Fruit fly (Drosophila melanogaster): Measurements from ENCODE around the gene papi.

The papi gene

DNA sequence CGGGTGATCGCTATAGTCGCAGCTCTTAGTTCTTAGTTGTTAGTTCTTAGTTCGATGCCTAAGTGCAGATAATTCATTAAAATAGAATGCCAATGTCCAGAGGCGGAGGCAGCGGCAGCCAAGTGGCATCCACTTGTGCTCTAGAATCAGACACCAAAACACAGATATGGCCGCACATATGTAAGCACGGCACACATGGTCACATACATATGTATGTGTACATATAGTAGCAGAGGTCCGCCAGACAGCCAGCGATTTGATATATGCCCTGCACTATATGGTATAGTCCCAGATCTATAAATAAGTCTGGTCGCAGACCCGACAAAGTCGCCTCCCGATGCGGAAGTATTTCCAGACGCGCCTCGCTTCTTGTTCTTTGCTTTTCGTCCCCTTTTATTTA lies 39.9 kb upstream of the papi start:
- TF ChIP-seq CrebA (GFP tag; optimal IDR thresholded peaks at IDR 0.05; ENCODE audit: borderline replicate concordance), result no peak

DNA sequence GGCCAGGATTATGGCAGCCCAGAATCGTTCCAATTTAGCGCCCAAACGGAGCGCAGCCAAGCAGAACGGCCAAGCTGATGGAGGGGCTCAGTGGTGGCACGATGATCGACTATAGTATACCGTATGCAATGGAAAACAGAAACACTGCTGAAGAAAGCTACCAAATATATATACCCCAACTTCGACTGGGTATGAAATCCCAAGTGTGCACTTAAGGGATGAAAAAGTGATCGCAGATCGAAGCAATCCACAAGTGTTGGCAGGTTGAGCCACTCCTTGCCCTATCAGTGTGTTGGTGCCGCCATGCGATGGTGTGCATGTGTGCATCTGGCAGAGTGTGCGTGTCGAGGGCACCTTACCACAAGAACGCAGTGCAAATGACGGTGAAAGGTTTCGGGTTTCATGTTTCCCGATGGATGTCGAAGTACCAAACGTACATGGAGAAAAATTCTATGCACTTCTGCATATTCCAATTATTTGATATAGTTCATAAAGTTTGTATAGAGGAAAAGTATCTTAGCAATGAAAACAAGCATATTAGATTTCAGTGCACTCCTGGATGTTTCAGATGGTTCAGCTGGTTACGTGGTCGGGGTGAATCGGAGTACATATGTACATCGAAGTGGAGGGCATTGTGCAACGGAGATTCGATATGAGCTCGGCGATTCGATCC lies 38.4 kb upstream of the papi start:
- TF ChIP-seq br (GFP tag; optimal IDR thresholded peaks at IDR 0.05), result peak; percentile 7
- no peak for TF ChIP-seq Hr83 (GFP tag; optimal IDR thresholded peaks at IDR 0.05; ENCODE audit: poor library complexity, severe bottlenecking)
- peak; percentile 10 for TF ChIP-seq Hnf4 (GFP tag; optimal IDR thresholded peaks at IDR 0.05)
- no peak for TF ChIP-seq ey (GFP tag; optimal IDR thresholded peaks at IDR 0.05)
- TF ChIP-seq h (GFP tag; optimal IDR thresholded peaks at IDR 0.05), result peak; percentile 20
- no peak for TF ChIP-seq N (GFP tag; optimal IDR thresholded peaks at IDR 0.05)
- TF ChIP-seq usp (GFP tag; optimal IDR thresholded peaks at IDR 0.05), result no peak
- no peak for TF ChIP-seq Abd-B (GFP tag; optimal IDR thresholded peaks at IDR 0.05)
- TF ChIP-seq Mio (GFP tag; optimal IDR thresholded peaks at IDR 0.05), result no peak
- peak; percentile 34 for TF ChIP-seq HLH106 (tag; optimal IDR thresholded peaks at IDR 0.05)
- no peak for TF ChIP-seq Jra (GFP tag; optimal IDR thresholded peaks at IDR 0.05)
- no peak for TF ChIP-seq Hr78 (GFP tag; optimal IDR thresholded peaks at IDR 0.05)
- TF ChIP-seq Rel (GFP tag; optimal IDR thresholded peaks at IDR 0.05), result no peak
- no peak for TF ChIP-seq Rel (tag; optimal IDR thresholded peaks at IDR 0.05)
- peak; percentile 31 for TF ChIP-seq sv (GFP tag; optimal IDR thresholded peaks at IDR 0.05)
- peak; percentile 64 for TF ChIP-seq woc (GFP tag; optimal IDR thresholded peaks at IDR 0.05)
- no peak for TF ChIP-seq rgr (GFP tag; optimal IDR thresholded peaks at IDR 0.05)
- no peak for TF ChIP-seq pan (optimal IDR thresholded peaks at IDR 0.05)
- peak; percentile 59 for TF ChIP-seq fru (GFP tag; optimal IDR thresholded peaks at IDR 0.05)
- no peak for TF ChIP-seq Dfd (GFP tag; optimal IDR thresholded peaks at IDR 0.05)
- TF ChIP-seq Sp1 (GFP tag; optimal IDR thresholded peaks at IDR 0.05), result peak; percentile 10
- no peak for TF ChIP-seq lola (GFP tag; optimal IDR thresholded peaks at IDR 0.05)
- TF ChIP-seq foxo (GFP tag; optimal IDR thresholded peaks at IDR 0.05), result peak in 1 of 2 experiments; percentile 37
- TF ChIP-seq Dif (GFP tag; optimal IDR thresholded peaks at IDR 0.05; ENCODE audit: partially characterized antibody), result no peak
- TF ChIP-seq Vsx2 (GFP tag; optimal IDR thresholded peaks at IDR 0.05; ENCODE audit: partially characterized antibody), result no peak
- TF ChIP-seq dl (GFP tag; optimal IDR thresholded peaks at IDR 0.05; ENCODE audit: insufficient read depth in 1 of 2, partially characterized antibody in 2 of 2), result no peak
- TF ChIP-seq Myc (optimal IDR thresholded peaks at IDR 0.05), result no peak
- TF ChIP-seq CrebA (GFP tag; optimal IDR thresholded peaks at IDR 0.05; ENCODE audit: borderline replicate concordance), result no peak
- TF ChIP-seq CG32264 (GFP tag; optimal IDR thresholded peaks at IDR 0.05), result no peak
- no peak for TF ChIP-seq brk (GFP tag; optimal IDR thresholded peaks at IDR 0.05)
- TF ChIP-seq tai (GFP tag; optimal IDR thresholded peaks at IDR 0.05), result no peak
- TF ChIP-seq psq (GFP tag; optimal IDR thresholded peaks at IDR 0.05), result peak; percentile 14
- no peak for TF ChIP-seq GATAd (GFP tag; optimal IDR thresholded peaks at IDR 0.05)
- no peak for TF ChIP-seq jim (GFP tag; optimal IDR thresholded peaks at IDR 0.05)
- no peak for TF ChIP-seq dsf (GFP tag; optimal IDR thresholded peaks at IDR 0.05; ENCODE audit: borderline replicate concordance)
- TF ChIP-seq dmrt93B (GFP tag; optimal IDR thresholded peaks at IDR 0.05), result no peak
- TF ChIP-seq sage (GFP tag; optimal IDR thresholded peaks at IDR 0.05), result no peak
- peak; percentile 5 for TF ChIP-seq OdsH (GFP tag; optimal IDR thresholded peaks at IDR 0.05)

DNA sequence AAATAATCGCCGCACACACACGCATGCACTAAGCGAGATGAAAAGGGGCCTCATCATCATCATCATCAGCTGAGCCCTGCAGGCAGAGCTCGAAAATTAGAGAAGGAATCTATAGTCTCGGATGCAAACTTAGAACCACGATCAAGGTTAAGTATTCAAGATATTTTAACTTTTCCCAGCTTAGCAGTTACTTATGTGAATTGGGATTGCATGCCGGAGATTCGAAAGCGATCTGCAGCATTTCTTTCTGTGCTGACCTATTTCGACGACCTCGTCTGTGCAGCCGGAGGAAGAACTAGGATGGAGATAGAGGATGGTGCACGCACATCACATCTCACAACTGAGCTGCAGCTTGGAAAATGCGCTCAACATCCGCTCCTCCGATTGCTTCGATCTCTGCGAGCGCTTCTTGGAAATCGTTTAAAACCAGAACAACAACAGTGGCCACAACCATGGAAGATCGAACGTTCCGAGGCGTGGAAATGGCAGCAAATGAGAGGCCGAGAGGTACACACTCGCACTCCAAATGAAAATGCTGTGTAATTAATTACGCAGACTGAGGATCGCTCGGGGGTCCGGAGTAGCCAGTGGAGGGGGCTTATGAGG lies 37.7 kb upstream of the papi start:
- TF ChIP-seq Hnf4 (GFP tag; optimal IDR thresholded peaks at IDR 0.05) (no peak), Dfd (GFP tag; optimal IDR thresholded peaks at IDR 0.05) (no peak), br (GFP tag; optimal IDR thresholded peaks at IDR 0.05) (no peak), sage (GFP tag; optimal IDR thresholded peaks at IDR 0.05) (no peak), rgr (GFP tag; optimal IDR thresholded peaks at IDR 0.05) (no peak), usp (GFP tag; optimal IDR thresholded peaks at IDR 0.05) (no peak), woc (GFP tag; optimal IDR thresholded peaks at IDR 0.05) (no peak), dmrt93B (GFP tag; optimal IDR thresholded peaks at IDR 0.05) (no peak), foxo (GFP tag; optimal IDR thresholded peaks at IDR 0.05) (no peak), Dif (GFP tag; optimal IDR thresholded peaks at IDR 0.05; ENCODE audit: partially characterized antibody) (no peak), lola (GFP tag; optimal IDR thresholded peaks at IDR 0.05) (no peak)
